Worm (Caenorhabditis elegans) whole organism, L4 larva: ENCODE measurements around the gene sox-3.

Experiments used
- D1046.2 ChIP-seq: fragments of 200-800 bp; sonication (Bioruptor generic); IDR thresholded peaks from 2 replicates; pipeline ENCODE4 v1.3.6; 2022; ENCODE audit warnings: missing genetic modification characterization, missing compliant biosample characterization
- F10B5.3 ChIP-seq: sonication (generic microtip); optimal IDR thresholded peaks from 2 replicates; lab custom pipeline; 2016; ENCODE audit warnings: mild to moderate bottlenecking, missing genetic modification characterization, missing compliant biosample characterization
- F44E2.7 ChIP-seq: fragments of 200-800 bp; sonication (Bioruptor generic); IDR thresholded peaks from 2 replicates; pipeline ENCODE4 v2.1.2; 2022; ENCODE audit warnings: missing genetic modification characterization, missing compliant biosample characterization
- R02D3.7 ChIP-seq: fragments of 150-350 bp; sonication (generic microtip); optimal IDR thresholded peaks from 3 replicates; lab custom pipeline; 2014; ENCODE audit warnings: missing biosample characterization, missing genetic modification characterization
- Y48G9A.11 ChIP-seq: fragments of 200-800 bp; sonication (Bioruptor generic); IDR thresholded peaks from 2 replicates; pipeline ENCODE4 v1.3.6; 2022; ENCODE audit warnings: missing genetic modification reagents, missing genetic modification characterization, missing compliant biosample characterization
- ZK546.5 ChIP-seq, 2 experiments: sonication (generic microtip); optimal IDR thresholded peaks; 2 replicates each; lab custom pipeline; 2017; ENCODE audit warnings: missing biosample characterization in 2 of 2, missing genetic modification characterization in 2 of 2
- aha-1 ChIP-seq: fragments of 150-350 bp; peaks from one replicate; lab custom pipeline; 2014; ENCODE audit warnings: missing biosample characterization, missing genetic modification characterization
- aly-2 ChIP-seq: sonication (generic microtip); optimal IDR thresholded peaks from 2 replicates; lab custom pipeline; 2018; ENCODE audit warnings: missing biosample characterization, missing genetic modification characterization
- ceh-20 ChIP-seq: fragments of 200-800 bp; sonication (Bioruptor generic); IDR thresholded peaks from 2 replicates; pipeline ENCODE4 v1.3.6; 2022; ENCODE audit warnings: missing genetic modification reagents, missing genetic modification characterization, missing compliant biosample characterization
- ceh-62 ChIP-seq: sonication (generic microtip); optimal IDR thresholded peaks from 2 replicates; lab custom pipeline; 2017; ENCODE audit warnings: missing biosample characterization, missing genetic modification characterization
- ces-1 ChIP-seq: fragments of 150-350 bp; sonication (generic microtip); optimal IDR thresholded peaks from 4 replicates; lab custom pipeline; 2014; ENCODE audit warnings: missing biosample characterization, missing genetic modification reagents, missing genetic modification characterization
- daf-12 ChIP-seq: fragments of 150-350 bp; optimal IDR thresholded peaks from 2 replicates; lab custom pipeline; 2014; ENCODE audit warnings: missing biosample characterization, missing genetic modification reagents, missing genetic modification characterization
- daf-16 ChIP-seq, 3 experiments: sonication (generic microtip); optimal IDR thresholded peaks; 2 replicates each; lab custom pipeline; 2016 to 2017; ENCODE audit warnings: missing genetic modification characterization in 3 of 3, missing genetic modification reagents in 3 of 3, mild to moderate bottlenecking in 2 of 3, missing compliant biosample characterization in 2 of 3, missing biosample characterization in 1 of 3, moderate library complexity in 1 of 3
- daf-8 ChIP-seq: fragments of 200-800 bp; sonication (Bioruptor generic); IDR thresholded peaks from 2 replicates; pipeline ENCODE4 v1.3.6; 2022; ENCODE audit warnings: missing genetic modification characterization, missing compliant biosample characterization
- dmd-6 ChIP-seq: fragments of 200-800 bp; sonication (Bioruptor generic); IDR thresholded peaks from 2 replicates; pipeline ENCODE4 v1.3.6; 2022; ENCODE audit warnings: missing genetic modification reagents, missing genetic modification characterization, missing compliant biosample characterization
- dmd-8 ChIP-seq: fragments of 200-800 bp; sonication (Bioruptor generic); IDR thresholded peaks from 2 replicates; pipeline ENCODE4 v1.3.6; 2022; ENCODE audit warnings: missing genetic modification characterization, missing compliant biosample characterization
- dmd-9 ChIP-seq: fragments of 200-800 bp; sonication (Bioruptor generic); IDR thresholded peaks from 2 replicates; pipeline ENCODE4 v1.3.6; 2022; ENCODE audit warnings: missing genetic modification reagents, missing genetic modification characterization, missing compliant biosample characterization
- dve-1 ChIP-seq: sonication (generic microtip); optimal IDR thresholded peaks from 2 replicates; lab custom pipeline; 2017; ENCODE audit warnings: antibody characterized with exemption, mild to moderate bottlenecking, missing genetic modification characterization, missing compliant biosample characterization; ENCODE audit not compliant: insufficient read depth
- egl-43 ChIP-seq: fragments of 200-800 bp; sonication (Bioruptor generic); IDR thresholded peaks from 2 replicates; pipeline ENCODE4 v1.3.6; 2022; ENCODE audit warnings: missing genetic modification reagents, missing genetic modification characterization, missing compliant biosample characterization
- fkh-10 ChIP-seq: fragments of 150-350 bp; optimal IDR thresholded peaks from 2 replicates; lab custom pipeline; 2014; ENCODE audit warnings: missing biosample characterization, missing genetic modification reagents, missing genetic modification characterization
- gei-8 ChIP-seq: fragments of 200-800 bp; sonication (Bioruptor generic); optimal IDR thresholded peaks from 2 replicates; lab custom pipeline; 2018; ENCODE audit warnings: mild to moderate bottlenecking, missing genetic modification characterization, missing compliant biosample characterization
- hlh-30 ChIP-seq: sonication (generic microtip); optimal IDR thresholded peaks from 2 replicates; lab custom pipeline; 2017; ENCODE audit warnings: antibody characterized with exemption, mild to moderate bottlenecking, missing genetic modification characterization, missing compliant biosample characterization; ENCODE audit not compliant: insufficient read depth
- lin-13 ChIP-seq: fragments of 150-350 bp; optimal IDR thresholded peaks from 2 replicates; lab custom pipeline; 2014; ENCODE audit warnings: missing biosample characterization, missing genetic modification reagents, missing genetic modification characterization
- mdl-1 ChIP-seq, 2 experiments: fragments of 150-350 bp in 1 of 2; sonication (generic microtip) in 1 of 2; optimal IDR thresholded peaks; 2 replicates each; lab custom pipeline; 2014 to 2017; ENCODE audit warnings: missing biosample characterization in 2 of 2, missing genetic modification characterization in 2 of 2
- mep-1 ChIP-seq: fragments of 150-350 bp; sonication (generic microtip); optimal IDR thresholded peaks from 3 replicates; lab custom pipeline; 2014; ENCODE audit warnings: missing biosample characterization, missing genetic modification characterization
- nhr-237 ChIP-seq: sonication (generic microtip); optimal IDR thresholded peaks from 2 replicates; lab custom pipeline; 2017; ENCODE audit warnings: missing biosample characterization, missing genetic modification characterization
- nhr-25 ChIP-seq: sonication (generic microtip); optimal IDR thresholded peaks from 2 replicates; lab custom pipeline; 2017; ENCODE audit warnings: missing genetic modification characterization, mild to moderate bottlenecking, missing compliant biosample characterization, antibody characterized with exemption, moderate library complexity, borderline replicate concordance; ENCODE audit not compliant: insufficient read depth
- nhr-28 ChIP-seq: fragments of 150-350 bp; optimal IDR thresholded peaks from 2 replicates; lab custom pipeline; 2014; ENCODE audit warnings: missing biosample characterization, missing genetic modification characterization
- nhr-41 ChIP-seq: fragments of 200-800 bp; sonication (Bioruptor generic); IDR thresholded peaks from 2 replicates; pipeline ENCODE4 v1.3.6; 2022; ENCODE audit warnings: missing genetic modification reagents, missing genetic modification characterization, missing compliant biosample characterization
- nhr-42 ChIP-seq: fragments of 200-800 bp; sonication (Bioruptor generic); IDR thresholded peaks from 2 replicates; pipeline ENCODE4 v1.3.6; 2022; ENCODE audit warnings: missing genetic modification characterization, missing compliant biosample characterization
- nhr-6 ChIP-seq: fragments of 150-350 bp; optimal IDR thresholded peaks from 2 replicates; lab custom pipeline; 2014; ENCODE audit warnings: missing biosample characterization, missing genetic modification characterization
- nhr-77 ChIP-seq: fragments of 150-350 bp; optimal IDR thresholded peaks from 2 replicates; lab custom pipeline; 2014; ENCODE audit warnings: missing biosample characterization, missing genetic modification characterization
- pqm-1 ChIP-seq: sonication (generic microtip); optimal IDR thresholded peaks from 2 replicates; lab custom pipeline; 2017; ENCODE audit warnings: missing biosample characterization, missing genetic modification characterization
- set-16 ChIP-seq: fragments of 200-800 bp; sonication (Bioruptor generic); IDR thresholded peaks from 2 replicates; pipeline ENCODE4 v1.3.6; 2022; ENCODE audit warnings: missing genetic modification reagents, missing genetic modification characterization, missing compliant biosample characterization
- skn-1 ChIP-seq: fragments of 150-350 bp; optimal IDR thresholded peaks from 2 replicates; lab custom pipeline; 2014; ENCODE audit warnings: missing biosample characterization, missing genetic modification characterization
- snpc-1.2 ChIP-seq: fragments of 200-800 bp; sonication (Bioruptor generic); IDR thresholded peaks from 2 replicates; pipeline ENCODE4 v1.3.6; 2022; ENCODE audit warnings: missing genetic modification reagents, missing genetic modification characterization, missing compliant biosample characterization
- unc-130 ChIP-seq: sonication (generic microtip); optimal IDR thresholded peaks from 2 replicates; lab custom pipeline; 2016; ENCODE audit warnings: missing genetic modification reagents, missing genetic modification characterization, missing compliant biosample characterization
- unc-39 ChIP-seq: sonication (generic microtip); optimal IDR thresholded peaks from 2 replicates; lab custom pipeline; 2017; ENCODE audit warnings: missing biosample characterization, missing genetic modification characterization
- unc-62 ChIP-seq, 3 experiments: fragments of 150-350 bp in 1 of 3; sonication (generic microtip); optimal IDR thresholded peaks in 2 of 3; peaks in 1 of 3; 1 replicate in 1 of 3; 2 replicates in 2 of 3; lab custom pipeline; 2014 to 2017; ENCODE audit warnings: missing biosample characterization in 3 of 3, missing genetic modification characterization in 3 of 3, missing genetic modification reagents in 3 of 3, missing genotype in 1 of 3
- zfp-2 ChIP-seq: sonication (generic microtip); optimal IDR thresholded peaks from 2 replicates; lab custom pipeline; 2016; ENCODE audit warnings: mild to moderate bottlenecking, missing genetic modification characterization, missing compliant biosample characterization
- zip-2 ChIP-seq: fragments of 150-350 bp; optimal IDR thresholded peaks from 2 replicates; lab custom pipeline; 2014; ENCODE audit warnings: missing biosample characterization, missing genetic modification characterization

The sox-3 gene

ce11 chrX:14692905-14693304 lies at the start of gene sox-3:
Gene sox-3, minus strand, starts transcription at chrX:14693005.
- TF ChIP-seq ces-1, result no peak

ce11 chrX:14740019-14740418 lies 47.2 kb upstream of the sox-3 start, which contains the start of gene C05G5.1:
Gene C05G5.1, minus strand, starts transcription at chrX:14740119.
- TF ChIP-seq ZK546.5 (tag; optimal IDR thresholded peaks at IDR 0.05; lab: Kevin White, UChicago) (no peak), mdl-1 (tag; optimal IDR thresholded peaks at IDR 0.05; lab: Kevin White, UChicago) (peak in 1 of 2 experiments; percentile 47), hlh-30 (tag; lab: Kevin White, UChicago) (peak; percentile 9), nhr-28 (tag; lab: Kevin White, UChicago) (peak; percentile 44)
- TF ChIP-seq, all 104 proteins: peak for 3

- TF ChIP-seq dmd-6 (GFP tag; lab: Robert Waterston, UW), result no peak
- no peak for TF ChIP-seq daf-16 (GFP tag; optimal IDR thresholded peaks at IDR 0.05; lab: Kevin White, UChicago)
- peak; percentile 35 for TF ChIP-seq daf-16 (tag; optimal IDR thresholded peaks at IDR 0.05; lab: Kevin White, UChicago)
- TF ChIP-seq nhr-6, result no peak
- TF ChIP-seq pqm-1 (tag; lab: Kevin White, UChicago), result peak; percentile 9
- TF ChIP-seq nhr-28 (tag; lab: Kevin White, UChicago), result peak; percentile 5
These were observed 46.7 kb upstream of the sox-3 start for ce11 chrX:14739466-14739865.

ce11 chrX:14737623-14738022 lies 44.8 kb upstream of the sox-3 start:
- TF ChIP-seq unc-62 (GFP tag; optimal IDR thresholded peaks at IDR 0.05 in 1 of 2; lab: Kevin White, UChicago) (peak in 1 of 2 experiments; percentile 50), unc-62 (tag; optimal IDR thresholded peaks at IDR 0.05; lab: Kevin White, UChicago) (no peak), aha-1 (tag; lab: Kevin White, UChicago) (peak; percentile 91), zip-2 (tag; lab: Kevin White, UChicago) (no peak), nhr-41 (GFP tag; lab: Robert Waterston, UW) (no peak), gei-8 (GFP tag; lab: Kevin White, UChicago) (no peak)

- TF ChIP-seq R02D3.7 (no peak), pqm-1 (tag; lab: Kevin White, UChicago) (peak; percentile 24), aha-1 (tag; lab: Kevin White, UChicago) (no peak), snpc-1.2 (GFP tag; lab: Robert Waterston, UW) (no peak), mdl-1 (tag; optimal IDR thresholded peaks at IDR 0.05; lab: Kevin White, UChicago) (peak in 1 of 2 experiments; percentile 5), lin-13 (GFP tag; lab: Kevin White, UChicago) (no peak), daf-8 (GFP tag; lab: Robert Waterston, UW) (no peak), dmd-6 (GFP tag; lab: Robert Waterston, UW) (peak; percentile 13; the same call in 1 of the 2 replicates), set-16 (GFP tag; lab: Robert Waterston, UW) (no peak), D1046.2 (no peak), nhr-237 (tag; lab: Kevin White, UChicago) (no peak), skn-1 (tag; lab: Kevin White, UChicago) (no peak), F10B5.3 (tag; lab: Kevin White, UChicago) (no peak), dmd-8 (no peak), daf-12 (tag; lab: Kevin White, UChicago) (no peak), nhr-42 (GFP tag; lab: Robert Waterston, UW) (no peak), unc-39 (tag; lab: Kevin White, UChicago) (no peak), zfp-2 (tag; lab: Kevin White, UChicago) (no peak), Y48G9A.11 (GFP tag; lab: Robert Waterston, UW) (no peak), fkh-10 (no peak), egl-43 (GFP tag; lab: Robert Waterston, UW) (no peak), unc-130 (GFP tag; lab: Kevin White, UChicago) (no peak), nhr-25 (tag; lab: Kevin White, UChicago) (no peak), dmd-9 (no peak), ceh-20 (GFP tag; lab: Robert Waterston, UW) (peak; percentile 57; the same call in 1 of the 2 replicates), aly-2 (tag; lab: Kevin White, UChicago) (no peak), hlh-30 (tag; lab: Kevin White, UChicago) (peak; percentile 28), F44E2.7 (0 out of 2 replicates have a peak, but pooled peaks have one; percentile 14), nhr-77 (no peak), mep-1 (tag; lab: Kevin White, UChicago) (no peak), ceh-62 (tag; lab: Kevin White, UChicago) (no peak), dve-1 (tag; lab: Kevin White, UChicago) (peak; percentile 6)
These were observed 44.3 kb upstream of the sox-3 start for ce11 chrX:14736955-14737621.
